Worm (Caenorhabditis elegans): ENCODE measurements around the gene ZK1307.8.

Gene ZK1307.8

ce11 chrII:9625930-9626329, 1.5 kb downstream of the ZK1307.8 start:
- no peak for TF ChIP-seq hmg-1.2 (GFP tag; IDR thresholded peaks at IDR 0.05)
- TF ChIP-seq nfya-2 (GFP tag; IDR thresholded peaks at IDR 0.05) = no peak
- no peak for TF ChIP-seq ceh-58 (GFP tag; IDR thresholded peaks at IDR 0.05)
- no peak for TF ChIP-seq K11D2.4 (GFP tag; IDR thresholded peaks at IDR 0.05)

DNA sequence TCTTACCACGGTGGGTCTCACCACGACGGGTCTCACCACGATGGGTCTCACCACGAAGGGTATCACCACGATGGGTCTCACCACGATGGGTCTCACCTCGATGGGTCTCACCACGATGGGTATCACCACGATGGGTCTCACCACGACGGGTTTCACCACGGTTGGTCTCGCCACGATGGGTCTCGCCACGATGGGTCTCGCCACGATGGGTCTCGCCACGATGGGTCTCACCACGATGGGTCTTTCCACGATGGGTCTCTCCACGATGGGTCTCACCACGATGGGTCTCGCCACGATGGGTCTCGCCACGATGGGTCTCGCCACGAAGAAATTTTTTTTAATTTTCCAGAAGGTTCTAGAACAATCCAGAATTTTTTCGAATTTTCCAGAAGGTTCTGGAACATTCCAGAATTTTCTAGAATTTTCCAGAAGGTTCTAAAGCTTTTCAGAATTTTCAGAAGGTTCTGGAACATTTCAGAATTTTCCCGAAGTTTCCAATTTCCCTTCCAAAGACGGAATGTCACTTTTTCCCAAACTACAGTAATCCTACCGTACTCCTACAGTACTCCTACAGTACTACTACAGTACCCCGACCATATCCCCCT, 9.6 kb downstream of the ZK1307.8 start:
- TF ChIP-seq hsf-1 (GFP tag; IDR thresholded peaks at IDR 0.05) (peak; percentile 95), D2030.7 (GFP tag; IDR thresholded peaks at IDR 0.05) (peak; percentile 21; the same call in 1 of the 2 replicates), F33H1.4 (GFP tag; IDR thresholded peaks at IDR 0.05) (peak; percentile 60), egrh-3 (GFP tag; IDR thresholded peaks at IDR 0.05) (peak; percentile 14; the same call in 1 of the 2 replicates), madf-3 (GFP tag; IDR thresholded peaks at IDR 0.05) (peak; percentile 70; the same call in 1 of the 2 replicates), madf-6 (GFP tag; IDR thresholded peaks at IDR 0.05) (peak; percentile 28), aptf-3 (GFP tag; IDR thresholded peaks at IDR 0.05) (0 out of 2 replicates have a peak, but pooled peaks have one; percentile 22), dox-1 (GFP tag; IDR thresholded peaks at IDR 0.05) (peak; percentile 33; the same call in 1 of the 2 replicates)

DNA sequence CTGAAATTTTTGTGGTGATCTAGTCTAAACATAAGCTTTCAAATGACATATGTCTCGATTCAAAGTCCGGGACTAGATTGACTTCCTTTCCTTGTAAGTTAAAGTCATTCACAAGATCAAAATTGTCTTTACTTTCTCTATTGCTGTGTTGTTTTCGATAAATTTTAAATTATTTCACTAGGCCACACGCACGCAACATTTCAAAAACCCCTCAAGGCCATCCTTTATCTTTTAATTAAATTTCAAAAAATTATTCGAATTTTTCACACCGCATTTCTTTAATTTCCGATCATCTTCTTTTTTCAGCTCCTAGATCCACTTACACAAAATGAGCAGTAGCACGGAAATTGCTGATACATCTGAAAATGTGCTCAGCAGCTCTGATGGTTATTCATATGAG, 11.9 kb downstream of the ZK1307.8 start, which contains the start of gene ZK1307.7:
Gene ZK1307.7, plus strand, starts transcription at position 301 of the 400 bp plus-strand sequence.
- no peak for TF ChIP-seq Y67H2A.10 (GFP tag; conservative IDR thresholded peaks at IDR 0.05)
- TF ChIP-seq ets-4 (GFP tag; optimal IDR thresholded peaks at IDR 0.05) = no peak
- TF ChIP-seq egrh-3 (GFP tag; IDR thresholded peaks at IDR 0.05) = no peak
- no peak for TF ChIP-seq F57C9.4 (tag; optimal IDR thresholded peaks at IDR 0.05)
- no peak for TF ChIP-seq cebp-2 (GFP tag; IDR thresholded peaks at IDR 0.05)
- TF ChIP-seq ztf-6 (GFP tag; IDR thresholded peaks at IDR 0.05) = no peak
- no peak for TF ChIP-seq aptf-3 (GFP tag; IDR thresholded peaks at IDR 0.05)
- no peak for TF ChIP-seq nhr-27 (tag; optimal IDR thresholded peaks at IDR 0.05)
- TF ChIP-seq tbx-9 (tag; optimal IDR thresholded peaks at IDR 0.05; ENCODE audit: borderline replicate concordance) = no peak
- no peak for TF ChIP-seq T26A5.8 (tag; optimal IDR thresholded peaks at IDR 0.05)
- no peak for TF ChIP-seq Y53F4B.3 (GFP tag; IDR thresholded peaks at IDR 0.05)
- TF ChIP-seq ama-1 (optimal IDR thresholded peaks at IDR 0.05) = no peak
- TF ChIP-seq ama-1 (GFP tag; optimal IDR thresholded peaks at IDR 0.05) = no peak
- no peak for TF ChIP-seq snpc-1.1 (tag; optimal IDR thresholded peaks at IDR 0.05; ENCODE audit: insufficient read depth)
- no peak for TF ChIP-seq nfyb-1 (GFP tag; IDR thresholded peaks at IDR 0.05)
- TF ChIP-seq tlf-1 (GFP tag; optimal IDR thresholded peaks at IDR 0.05) = no peak

ce11 chrII:9644438-9644837, 20.0 kb downstream of the ZK1307.8 start, which contains the start of gene fzr-1:
TSS of gene fzr-1 (minus strand) at chrII:9644466.
- TF ChIP-seq attf-6 (GFP tag; IDR thresholded peaks at IDR 0.05) (no peak), B0019.2 (GFP tag; conservative IDR thresholded peaks at IDR 0.05) (no peak), F55B11.4 (tag; optimal IDR thresholded peaks at IDR 0.05; ENCODE audit: borderline replicate concordance, insufficient read depth) (no peak), akir-1 (GFP tag; optimal IDR thresholded peaks at IDR 0.05) (no peak)

DNA sequence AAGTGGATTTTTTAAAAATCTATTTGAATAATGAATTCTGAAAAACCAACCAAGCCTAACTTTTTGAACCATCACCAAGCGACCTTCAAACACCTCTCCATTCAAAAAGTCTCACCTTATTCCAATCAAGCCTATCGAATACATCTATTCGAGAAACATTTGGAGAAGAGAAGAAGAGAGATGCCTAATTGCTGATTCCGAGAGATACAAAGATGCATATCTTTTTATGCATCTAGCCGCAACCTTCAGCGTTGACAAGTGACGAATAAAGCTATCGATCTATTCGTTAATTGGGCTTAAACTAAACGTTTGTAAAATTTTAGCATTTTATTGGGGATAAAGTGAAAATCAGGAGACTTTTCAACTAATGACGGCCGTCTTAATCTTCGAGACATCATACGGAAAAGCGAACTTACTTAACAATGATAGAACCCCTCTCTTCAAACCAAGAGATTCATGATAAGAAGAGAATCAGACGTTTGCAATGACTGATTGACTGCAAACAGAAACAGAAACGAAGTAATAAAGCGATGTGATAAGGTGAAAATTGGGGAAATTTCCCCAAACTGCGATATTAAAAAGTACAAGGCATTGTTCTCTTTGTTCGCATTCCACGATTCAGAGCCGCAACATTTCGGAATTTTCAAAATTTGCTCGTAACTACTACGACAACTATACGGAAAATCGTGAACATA, 20.7 kb downstream of the ZK1307.8 start:
- TF ChIP-seq mcd-1 (GFP tag; IDR thresholded peaks at IDR 0.05) = no peak
- TF ChIP-seq egrh-3 (GFP tag; IDR thresholded peaks at IDR 0.05) = no peak
- TF ChIP-seq egl-44 (GFP tag; IDR thresholded peaks at IDR 0.05) = no peak
- no peak for TF ChIP-seq tbx-9 (tag; optimal IDR thresholded peaks at IDR 0.05; ENCODE audit: borderline replicate concordance)
- no peak for TF ChIP-seq sea-2 (GFP tag; IDR thresholded peaks at IDR 0.05)
- TF ChIP-seq ccch-3 (GFP tag; optimal IDR thresholded peaks at IDR 0.05) = no peak
- no peak for TF ChIP-seq snpc-1.3 (tag; optimal IDR thresholded peaks at IDR 0.05; ENCODE audit: insufficient read depth)
- no peak for TF ChIP-seq F57C9.4 (tag; optimal IDR thresholded peaks at IDR 0.05)
- TF ChIP-seq lag-1 (GFP tag; IDR thresholded peaks at IDR 0.05) = no peak
- TF ChIP-seq nhr-80 (tag; optimal IDR thresholded peaks at IDR 0.05) = peak; percentile 50
- no peak for TF ChIP-seq bed-1 (GFP tag; IDR thresholded peaks at IDR 0.05)
- TF ChIP-seq madf-6 (GFP tag; IDR thresholded peaks at IDR 0.05) = 0 out of 2 replicates have a peak, but pooled peaks have one; percentile 31
